Worm (Caenorhabditis elegans): ENCODE measurements around the gene pis-1.

The pis-1 gene

ce11 chrIV:9799664-9800063 is 3.3 kb upstream of the pis-1 start (continued):
- TF ChIP-seq daf-19 (GFP tag; conservative IDR thresholded peaks at IDR 0.05) (no peak), zfp-2 (tag; optimal IDR thresholded peaks at IDR 0.05) (no peak), lim-7 (GFP tag; IDR thresholded peaks at IDR 0.05) (no peak), saeg-2 (GFP tag; IDR thresholded peaks at IDR 0.05) (no peak)

- no peak for TF ChIP-seq madf-9 (GFP tag; conservative IDR thresholded peaks at IDR 0.05)
- TF ChIP-seq Y105C5A.15 (GFP tag; IDR thresholded peaks at IDR 0.05) = no peak
- TF ChIP-seq egl-43 (GFP tag; IDR thresholded peaks at IDR 0.05) = no peak
- TF ChIP-seq nhr-76 (tag; optimal IDR thresholded peaks at IDR 0.05) = no peak
- no peak for TF ChIP-seq aly-2 (tag; optimal IDR thresholded peaks at IDR 0.05)
- no peak for TF ChIP-seq jun-1 (tag; optimal IDR thresholded peaks at IDR 0.05)
- no peak for TF ChIP-seq aha-1 (tag)
- no peak for TF ChIP-seq Y5F2A.4 (GFP tag; optimal IDR thresholded peaks at IDR 0.05)
- no peak for TF ChIP-seq zip-2 (tag; optimal IDR thresholded peaks at IDR 0.05)
- TF ChIP-seq F10B5.3 (tag; optimal IDR thresholded peaks at IDR 0.05) = no peak
- no peak for TF ChIP-seq dpl-1 (GFP tag; optimal IDR thresholded peaks at IDR 0.05)
- no peak for TF ChIP-seq snpc-1.2 (GFP tag; IDR thresholded peaks at IDR 0.05)
- TF ChIP-seq lin-15B (tag; optimal IDR thresholded peaks at IDR 0.05) = no peak
- no peak for TF ChIP-seq spr-3 (GFP tag; optimal IDR thresholded peaks at IDR 0.05)
- TF ChIP-seq daf-12 (tag; optimal IDR thresholded peaks at IDR 0.05) = no peak
- no peak for TF ChIP-seq zfp-2 (tag; optimal IDR thresholded peaks at IDR 0.05)
- TF ChIP-seq Y75B8A.6 (GFP tag; IDR thresholded peaks at IDR 0.05) = no peak
- TF ChIP-seq zip-11 (GFP tag; IDR thresholded peaks at IDR 0.05) = no peak
Observed at ce11 chrIV:9799129-9799528, 2.7 kb upstream of the pis-1 start, which contains the start of gene fat-4. fat-4 (plus strand) TSS chrIV:9799429.

- TF ChIP-seq nhr-48 (tag; optimal IDR thresholded peaks at IDR 0.05) = no peak
- no peak for TF ChIP-seq nhr-6 (tag; optimal IDR thresholded peaks at IDR 0.05)
- no peak for TF ChIP-seq nhr-10 (tag; optimal IDR thresholded peaks at IDR 0.05)
- TF ChIP-seq F49E8.2 (tag; optimal IDR thresholded peaks at IDR 0.05; ENCODE audit: borderline replicate concordance) = no peak
- TF ChIP-seq hlh-30 (tag; optimal IDR thresholded peaks at IDR 0.05; ENCODE audit: insufficient read depth) = peak; percentile 27
- TF ChIP-seq mes-2 (tag; optimal IDR thresholded peaks at IDR 0.05; ENCODE audit: poor library complexity, severe bottlenecking) = peak; percentile 4
- no peak for TF ChIP-seq tra-1 (GFP tag; IDR thresholded peaks at IDR 0.05)
- peak; percentile 92 for TF ChIP-seq ces-1 (GFP tag; optimal IDR thresholded peaks at IDR 0.05)
- no peak for TF ChIP-seq pqm-1 (tag; optimal IDR thresholded peaks at IDR 0.05)
- TF ChIP-seq T20F7.1 (GFP tag; optimal IDR thresholded peaks at IDR 0.05) = no peak
- no peak for TF ChIP-seq Y75B8A.6 (GFP tag; IDR thresholded peaks at IDR 0.05)
- TF ChIP-seq nhr-102 (tag; optimal IDR thresholded peaks at IDR 0.05) = no peak
- no peak for TF ChIP-seq hif-1 (tag; optimal IDR thresholded peaks at IDR 0.05)
- TF ChIP-seq ceh-82 (tag; optimal IDR thresholded peaks at IDR 0.05) = no peak
- TF ChIP-seq jun-1 (tag; optimal IDR thresholded peaks at IDR 0.05) = no peak
- no peak for TF ChIP-seq daf-12 (tag; optimal IDR thresholded peaks at IDR 0.05)
- TF ChIP-seq dmd-6 (GFP tag; IDR thresholded peaks at IDR 0.05) = 0 out of 2 replicates have a peak, but pooled peaks have one; percentile 37
- no peak for TF ChIP-seq ZK337.2 (GFP tag; IDR thresholded peaks at IDR 0.05)
- peak; percentile 61; the same call in 1 of the 2 replicates for TF ChIP-seq ctbp-1 (GFP tag; IDR thresholded peaks at IDR 0.05)
- no peak for TF ChIP-seq daf-16 (GFP tag; optimal IDR thresholded peaks at IDR 0.05)
- peak; percentile 32 for TF ChIP-seq daf-16 (tag; optimal IDR thresholded peaks at IDR 0.05)
Observed at ce11 chrIV:9798307-9798706, 1.9 kb upstream of the pis-1 start.
